Worm (Caenorhabditis elegans): ENCODE results near the gene C05E11.3.
A peak's percentile ranks its signal among the peaks of the same experiment; 100 is the strongest.

C05E11.3 gene

ce11 chrX:4550987-4551386 lies 27.1 kb upstream of the C05E11.3 start (continued):
- TF ChIP-seq blmp-1 (tag; optimal IDR thresholded peaks at IDR 0.05; ENCODE audit: insufficient read depth) (peak; percentile 16), elt-3 (tag; optimal IDR thresholded peaks at IDR 0.05) (no peak), ama-1 (optimal IDR thresholded peaks at IDR 0.05) (no peak), lin-11 (tag; optimal IDR thresholded peaks at IDR 0.05) (no peak), C34F6.9 (tag; optimal IDR thresholded peaks at IDR 0.05) (no peak), lsy-2 (tag; optimal IDR thresholded peaks at IDR 0.05) (no peak), dmd-4 (tag; optimal IDR thresholded peaks at IDR 0.05) (no peak), nhr-23 (tag; optimal IDR thresholded peaks at IDR 0.05) (no peak), mdl-1 (tag; optimal IDR thresholded peaks at IDR 0.05) (no peak), nhr-21 (tag; optimal IDR thresholded peaks at IDR 0.05) (peak; percentile 13), unc-55 (GFP tag; optimal IDR thresholded peaks at IDR 0.05) (no peak), F13H6.1 (tag; optimal IDR thresholded peaks at IDR 0.05) (no peak), sem-4 (tag; optimal IDR thresholded peaks at IDR 0.05) (peak; percentile 57)

ce11 chrX:4553033-4553432 lies 25.0 kb upstream of the C05E11.3 start:
- TF ChIP-seq ztf-1 (GFP tag; conservative IDR thresholded peaks at IDR 0.05) (no peak), unc-39 (tag; optimal IDR thresholded peaks at IDR 0.05) (no peak), lsy-2 (tag; optimal IDR thresholded peaks at IDR 0.05) (no peak), sem-4 (tag; optimal IDR thresholded peaks at IDR 0.05) (no peak), mbf-1 (tag; optimal IDR thresholded peaks at IDR 0.05) (no peak), nhr-21 (tag; optimal IDR thresholded peaks at IDR 0.05) (no peak), sma-9 (GFP tag; optimal IDR thresholded peaks at IDR 0.05) (peak; percentile 8), sma-9 (tag; optimal IDR thresholded peaks at IDR 0.05) (no peak)

- TF ChIP-seq gmeb-1 (tag; optimal IDR thresholded peaks at IDR 0.05) (no peak), nhr-129 (tag; optimal IDR thresholded peaks at IDR 0.05) (peak; percentile 16), sem-4 (tag; optimal IDR thresholded peaks at IDR 0.05) (no peak), nhr-25 (tag; optimal IDR thresholded peaks at IDR 0.05) (no peak), F13H6.1 (tag; optimal IDR thresholded peaks at IDR 0.05) (peak; percentile 17), snpc-4 (tag; optimal IDR thresholded peaks at IDR 0.05) (no peak), nhr-10 (tag; optimal IDR thresholded peaks at IDR 0.05) (no peak), sma-3 (GFP tag; optimal IDR thresholded peaks at IDR 0.05) (no peak), C34F6.9 (tag; optimal IDR thresholded peaks at IDR 0.05) (no peak), unc-55 (GFP tag; optimal IDR thresholded peaks at IDR 0.05) (no peak), sma-9 (GFP tag; optimal IDR thresholded peaks at IDR 0.05) (peak; percentile 6), sma-9 (tag; optimal IDR thresholded peaks at IDR 0.05) (no peak)
Measured at ce11 chrX:4553491-4553890, 24.6 kb upstream of the C05E11.3 start.

- no peak for TF ChIP-seq nhr-77 (tag; optimal IDR thresholded peaks at IDR 0.05)
- no peak for TF ChIP-seq ZK546.5 (tag; optimal IDR thresholded peaks at IDR 0.05)
- TF ChIP-seq peb-1 (tag; optimal IDR thresholded peaks at IDR 0.05): no peak
- no peak for TF ChIP-seq nhr-10 (tag; optimal IDR thresholded peaks at IDR 0.05)
- no peak for TF ChIP-seq crh-2 (tag; optimal IDR thresholded peaks at IDR 0.05)
- TF ChIP-seq nhr-21 (tag; optimal IDR thresholded peaks at IDR 0.05): no peak
- TF ChIP-seq skn-1 (tag; optimal IDR thresholded peaks at IDR 0.05): no peak
- TF ChIP-seq C34F6.9 (tag; optimal IDR thresholded peaks at IDR 0.05): no peak
- no peak for TF ChIP-seq unc-62 (GFP tag; optimal IDR thresholded peaks at IDR 0.05)
- no peak for TF ChIP-seq ztf-11 (tag; optimal IDR thresholded peaks at IDR 0.05)
- no peak for TF ChIP-seq sma-3 (GFP tag; optimal IDR thresholded peaks at IDR 0.05)
- no peak for TF ChIP-seq lsy-2 (tag; optimal IDR thresholded peaks at IDR 0.05)
- TF ChIP-seq unc-39 (tag; optimal IDR thresholded peaks at IDR 0.05): no peak
- no peak for TF ChIP-seq fos-1 (tag; optimal IDR thresholded peaks at IDR 0.05)
Measured at ce11 chrX:4554385-4554784, 23.7 kb upstream of the C05E11.3 start, which contains the start of gene ham-2. Gene ham-2 (plus strand): TSS chrX:4554685.

ce11 chrX:4556028-4556427 lies 22.0 kb upstream of the C05E11.3 start:
- no peak for TF ChIP-seq alr-1 (tag; optimal IDR thresholded peaks at IDR 0.05)
- no peak for TF ChIP-seq crh-2 (tag; optimal IDR thresholded peaks at IDR 0.05)
- TF ChIP-seq zag-1 (tag; optimal IDR thresholded peaks at IDR 0.05): no peak
- no peak for TF ChIP-seq ztf-4 (tag; optimal IDR thresholded peaks at IDR 0.05)
- no peak for TF ChIP-seq lin-39 (tag; optimal IDR thresholded peaks at IDR 0.05)
- TF ChIP-seq blmp-1 (tag; optimal IDR thresholded peaks at IDR 0.05; ENCODE audit: insufficient read depth): no peak
- peak; percentile 34 for TF ChIP-seq nhr-25 (tag; optimal IDR thresholded peaks at IDR 0.05)
- no peak for TF ChIP-seq C34F6.9 (tag; optimal IDR thresholded peaks at IDR 0.05)
- TF ChIP-seq sem-4 (tag; optimal IDR thresholded peaks at IDR 0.05): peak; percentile 20
